Fruit fly (Drosophila melanogaster) whole organism, prepupa: Measurements from ENCODE around the gene CG14223.

Experiments
- CG11762 ChIP-seq: fragments of 200-800 bp; sonication (Bioruptor generic); optimal IDR thresholded peaks from 3 replicates; lab custom pipeline; 2016; ENCODE audit warnings: missing biosample characterization, missing genetic modification characterization; ENCODE audit not compliant: insufficient read depth
- CG11902 ChIP-seq: fragments of 200-800 bp; sonication (Bioruptor generic); optimal IDR thresholded peaks from 3 replicates; lab custom pipeline; 2016; ENCODE audit warnings: missing biosample characterization, missing genetic modification characterization
- CG15336 ChIP-seq: fragments of 200-800 bp; sonication (Bioruptor generic); IDR thresholded peaks from 2 replicates; pipeline ENCODE4 v1.3.6; 2022; ENCODE audit warnings: missing biosample characterization, missing genetic modification characterization
- Ets96B ChIP-seq: fragments of 200-800 bp; optimal IDR thresholded peaks from 2 replicates; lab custom pipeline; 2019; ENCODE audit warnings: missing biosample characterization, mild to moderate bottlenecking, missing genetic modification characterization, moderate library complexity
- Hr39 ChIP-seq: fragments of 200-800 bp; sonication (Bioruptor generic); optimal IDR thresholded peaks from 2 replicates; lab custom pipeline; 2016; ENCODE audit warnings: missing biosample characterization, missing genetic modification characterization
- Hr4 ChIP-seq: fragments of 200-800 bp; sonication (Bioruptor generic); optimal IDR thresholded peaks from 3 replicates; lab custom pipeline; 2016; ENCODE audit warnings: missing biosample characterization, missing genetic modification characterization
- Lpt ChIP-seq: fragments of 200-800 bp; sonication (Bioruptor generic); optimal IDR thresholded peaks from 3 replicates; lab custom pipeline; 2016; ENCODE audit warnings: missing biosample characterization, missing genetic modification characterization
- Sox102F ChIP-seq: fragments of 200-800 bp; sonication (Bioruptor generic); optimal IDR thresholded peaks from 2 replicates; lab custom pipeline; 2016; ENCODE audit warnings: missing biosample characterization, mild to moderate bottlenecking, missing genetic modification characterization
- acj6 ChIP-seq: fragments of 200-800 bp; sonication (Bioruptor generic); optimal IDR thresholded peaks from 3 replicates; lab custom pipeline; 2016; ENCODE audit warnings: missing biosample characterization, missing genetic modification characterization
- fd85E ChIP-seq: fragments of 200-800 bp; sonication (Bioruptor generic); optimal IDR thresholded peaks from 3 replicates; lab custom pipeline; 2016; ENCODE audit warnings: missing biosample characterization, missing genetic modification characterization
- fkh ChIP-seq: fragments of 200-800 bp; sonication (Bioruptor generic); optimal IDR thresholded peaks from 3 replicates; lab custom pipeline; 2017; ENCODE audit warnings: missing biosample characterization, mild to moderate bottlenecking, missing genetic modification characterization, moderate library complexity
- lz ChIP-seq: fragments of 200-800 bp; sonication (Bioruptor generic); optimal IDR thresholded peaks from 3 replicates; lab custom pipeline; 2016; ENCODE audit warnings: missing biosample characterization, missing genetic modification characterization

DNA sequence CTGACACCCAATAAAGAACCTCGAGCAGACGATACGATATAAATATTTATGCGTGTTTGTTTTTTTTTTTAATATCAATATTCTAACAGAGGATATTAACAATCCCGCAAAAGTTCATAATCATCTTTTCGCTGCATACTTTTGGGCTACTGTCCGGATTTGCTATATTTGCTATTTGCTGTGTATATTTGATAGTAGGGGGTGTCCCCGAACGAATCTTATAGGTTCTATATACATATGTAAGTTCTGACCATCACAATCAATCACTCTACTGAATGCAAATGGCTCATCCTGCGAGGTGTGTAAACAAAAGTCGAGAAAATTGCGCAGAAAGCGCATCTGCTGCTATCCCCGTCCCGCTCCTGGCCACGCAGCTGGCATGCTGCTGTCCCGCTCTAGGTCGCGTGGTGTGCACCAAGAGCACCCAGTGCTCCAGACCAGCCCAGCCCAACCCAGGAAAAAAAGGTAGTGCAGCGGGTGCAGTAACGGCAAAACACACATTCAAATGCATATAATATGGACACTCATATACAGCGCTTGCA, 23.0 kb downstream of the CG14223 start:
- TF ChIP-seq Lpt (GFP tag; lab: Kevin White, UChicago) (no peak), Ets96B (tag; lab: Kevin White, UChicago) (no peak), Hr4 (GFP tag; lab: Kevin White, UChicago) (no peak), Hr39 (GFP tag; lab: Kevin White, UChicago) (no peak), fkh (GFP tag; lab: Kevin White, UChicago) (no peak), acj6 (GFP tag; lab: Kevin White, UChicago) (no peak), CG11762 (no peak), CG11902 (no peak), fd85E (GFP tag; lab: Kevin White, UChicago) (no peak), Sox102F (no peak), lz (GFP tag; lab: Kevin White, UChicago) (no peak), CG15336 (GFP tag; lab: Robert Waterston, UW) (no peak)
